Fruit fly (Drosophila melanogaster) whole organism, adult: Measurements from ENCODE around the gene CG11537.

Experiments
- CG12768 ChIP-seq: fragments of 200-800 bp; sonication (Bioruptor generic); optimal IDR thresholded peaks from 2 replicates; lab custom pipeline; 2017; ENCODE audit warnings: missing biosample characterization, missing genetic modification characterization, mild to moderate bottlenecking, moderate library complexity, missing genetic modification reagents
- CG1620 ChIP-seq: fragments of 200-800 bp; sonication (Bioruptor generic); optimal IDR thresholded peaks from 2 replicates; lab custom pipeline; 2016; ENCODE audit warnings: missing biosample characterization, missing genetic modification characterization
- CG33017 ChIP-seq: fragments of 200-800 bp; sonication (Bioruptor generic); optimal IDR thresholded peaks from 2 replicates; lab custom pipeline; 2018; ENCODE audit warnings: missing biosample characterization, mild to moderate bottlenecking, missing genetic modification characterization, moderate library complexity
- CG7101 ChIP-seq: fragments of 200-800 bp; sonication (Bioruptor generic); optimal IDR thresholded peaks from 2 replicates; lab custom pipeline; 2018; ENCODE audit warnings: missing biosample characterization, mild to moderate bottlenecking, missing genetic modification characterization, moderate library complexity
- Clk ChIP-seq: fragments of 200-800 bp; sonication (Bioruptor generic); optimal IDR thresholded peaks from 2 replicates; lab custom pipeline; 2017; ENCODE audit warnings: missing biosample characterization, missing genetic modification characterization
- Crg-1 ChIP-seq: fragments of 200-800 bp; sonication (Bioruptor generic); optimal IDR thresholded peaks from 2 replicates; lab custom pipeline; 2016; ENCODE audit warnings: missing biosample characterization, missing genetic modification characterization
- Hr96 ChIP-seq: fragments of 200-800 bp; sonication (Bioruptor generic); optimal IDR thresholded peaks from 2 replicates; lab custom pipeline; 2016; ENCODE audit warnings: missing biosample characterization, missing genetic modification characterization
- cic ChIP-seq: fragments of 200-800 bp; sonication (Bioruptor generic); optimal IDR thresholded peaks from 2 replicates; lab custom pipeline; 2017; ENCODE audit warnings: missing biosample characterization, mild to moderate bottlenecking, missing genetic modification characterization, moderate library complexity
- cnc ChIP-seq, 2 experiments: fragments of >200 bp; optimal IDR thresholded peaks; 2 replicates each; lab custom pipeline; 2017
- kay ChIP-seq: fragments of 200-800 bp; sonication (Bioruptor generic); peaks from one replicate; lab custom pipeline; 2016; ENCODE audit warnings: missing biosample characterization, missing genetic modification characterization, borderline replicate concordance
- pad ChIP-seq: fragments of 200-800 bp; sonication (Bioruptor generic); optimal IDR thresholded peaks from 3 replicates; lab custom pipeline; 2017; ENCODE audit warnings: missing biosample characterization, missing genetic modification characterization, mild to moderate bottlenecking, moderate library complexity, missing genetic modification reagents
- tj ChIP-seq: fragments of 200-800 bp; sonication (Bioruptor generic); optimal IDR thresholded peaks from 3 replicates; lab custom pipeline; 2017; ENCODE audit warnings: missing biosample characterization, mild to moderate bottlenecking, missing genetic modification characterization, moderate library complexity
- toe ChIP-seq: fragments of 200-800 bp; sonication (Bioruptor generic); optimal IDR thresholded peaks from 2 replicates; lab custom pipeline; 2016; ENCODE audit warnings: missing biosample characterization, missing genetic modification characterization

DNA sequence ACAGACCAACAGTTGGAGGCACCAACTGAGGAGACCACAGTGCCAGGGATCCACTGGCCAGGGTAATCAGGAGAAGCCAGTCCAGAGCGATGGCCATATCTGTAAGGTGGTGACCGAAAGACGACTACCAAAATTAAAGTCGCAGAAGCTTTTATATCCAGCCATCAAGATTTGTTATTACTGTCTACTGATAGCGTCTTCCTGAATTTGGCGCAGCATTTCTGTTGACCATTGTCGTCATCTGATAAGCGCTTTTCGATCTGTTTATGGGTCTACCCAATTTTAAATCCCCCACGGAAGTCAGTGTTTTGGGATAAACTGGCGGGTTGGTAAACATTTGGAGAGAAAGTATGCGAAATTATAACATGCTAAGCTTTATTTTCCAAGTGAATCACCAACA, 29.2 kb upstream of the CG11537 start, which contains the start of gene CG14963:
- no peak for TF ChIP-seq CG33017
- TF ChIP-seq CG7101, result no peak
- TF ChIP-seq CG12768 (GFP tag; lab: Kevin White, UChicago), result no peak
- no peak for TF ChIP-seq cic (GFP tag; lab: Kevin White, UChicago)
- TF ChIP-seq Crg-1 (GFP tag; lab: Kevin White, UChicago), result no peak
- no peak for TF ChIP-seq CG1620
- TF ChIP-seq Hr96 (GFP tag; lab: Kevin White, UChicago), result no peak
- no peak for TF ChIP-seq kay (GFP tag; lab: Kevin White, UChicago)
- TF ChIP-seq toe (GFP tag; lab: Kevin White, UChicago), result no peak
- TF ChIP-seq tj (GFP tag; lab: Kevin White, UChicago), result no peak
- TF ChIP-seq pad, result no peak
- TF ChIP-seq Clk (GFP tag; lab: Kevin White, UChicago), result no peak
- no peak for TF ChIP-seq cnc (optimal IDR thresholded peaks at IDR 0.05; lab: Kevin White, UChicago)
